Fruit fly (Drosophila melanogaster): ENCODE measurements around the gene Srx.
A peak's percentile ranks its signal among the peaks of the same experiment; 100 is the strongest.

The Srx gene

dm6 chrX:17860711-17861110, 3.9 kb downstream of the Srx start, which contains the start of the genes Arp8 and CG6769 (continued):
- TF ChIP-seq NK7.1 (GFP tag; optimal IDR thresholded peaks at IDR 0.05) (no peak), fd102C (GFP tag; optimal IDR thresholded peaks at IDR 0.05) (no peak), CG7556 (GFP tag; optimal IDR thresholded peaks at IDR 0.05) (no peak), CG12299 (tag; optimal IDR thresholded peaks at IDR 0.05) (peak; percentile 17), wor (GFP tag; IDR thresholded peaks at IDR 0.05) (no peak), Doc3 (GFP tag; IDR thresholded peaks at IDR 0.05; ENCODE audit: partially characterized antibody) (no peak), CG11695 (GFP tag; IDR thresholded peaks at IDR 0.05) (no peak), stwl (tag; optimal IDR thresholded peaks at IDR 0.05) (peak; percentile 42), seq (GFP tag; IDR thresholded peaks at IDR 0.05) (no peak), esg (GFP tag; conservative IDR thresholded peaks at IDR 0.05) (no peak), CG14710 (tag; optimal IDR thresholded peaks at IDR 0.05) (peak; percentile 61), B-H1 (GFP tag; IDR thresholded peaks at IDR 0.05) (no peak), CG13123 (GFP tag; optimal IDR thresholded peaks at IDR 0.05) (no peak), CG9817 (tag; optimal IDR thresholded peaks at IDR 0.05) (no peak), Oli (tag; optimal IDR thresholded peaks at IDR 0.05) (no peak), CG4360 (GFP tag; IDR thresholded peaks at IDR 0.05) (peak; percentile 27; the same call in 1 of the 2 replicates), CG30020 (tag; optimal IDR thresholded peaks at IDR 0.05) (peak; percentile 34), cg (GFP tag; optimal IDR thresholded peaks at IDR 0.05) (no peak), abd-A (tag; optimal IDR thresholded peaks at IDR 0.05) (no peak), Sin3A (optimal IDR thresholded peaks at IDR 0.05) (peak; percentile 36), CG9797 (GFP tag; optimal IDR thresholded peaks at IDR 0.05) (peak; percentile 80), Hr78 (GFP tag; optimal IDR thresholded peaks at IDR 0.05) (no peak), ssp (GFP tag; IDR thresholded peaks at IDR 0.05) (no peak), Dad (GFP tag; optimal IDR thresholded peaks at IDR 0.05) (no peak), Xbp1 (GFP tag; optimal IDR thresholded peaks at IDR 0.05) (peak; percentile 6), org-1 (GFP tag; optimal IDR thresholded peaks at IDR 0.05) (no peak), HLH54F (GFP tag; optimal IDR thresholded peaks at IDR 0.05) (no peak), CG3407 (GFP tag; optimal IDR thresholded peaks at IDR 0.05) (no peak), z (GFP tag; IDR thresholded peaks at IDR 0.05) (no peak), Fer1 (GFP tag; optimal IDR thresholded peaks at IDR 0.05) (peak; percentile 45), CG6272 (GFP tag; IDR thresholded peaks at IDR 0.05) (no peak), CG7271 (tag; optimal IDR thresholded peaks at IDR 0.05) (no peak), grn (GFP tag; optimal IDR thresholded peaks at IDR 0.05) (no peak), HmgZ (tag; optimal IDR thresholded peaks at IDR 0.05) (peak; percentile 30), sd (tag; optimal IDR thresholded peaks at IDR 0.05) (no peak), zfh1 (GFP tag; IDR thresholded peaks at IDR 0.05) (no peak), ems (GFP tag; optimal IDR thresholded peaks at IDR 0.05) (no peak), Pdp1 (GFP tag; optimal IDR thresholded peaks at IDR 0.05) (peak in 1 of 2 experiments; percentile 26), CHES-1-like (GFP tag; optimal IDR thresholded peaks at IDR 0.05) (no peak), CG10209 (GFP tag; optimal IDR thresholded peaks at IDR 0.05) (no peak), schlank (tag; optimal IDR thresholded peaks at IDR 0.05) (no peak), Tbp (GFP tag; optimal IDR thresholded peaks at IDR 0.05) (no peak), pb (GFP tag; optimal IDR thresholded peaks at IDR 0.05) (no peak), YL-1 (GFP tag; optimal IDR thresholded peaks at IDR 0.05) (peak; percentile 63), CrebB (tag; optimal IDR thresholded peaks at IDR 0.05) (no peak), CG11247 (GFP tag; IDR thresholded peaks at IDR 0.05) (no peak), stc (GFP tag; IDR thresholded peaks at IDR 0.05) (no peak), CG30403 (GFP tag; optimal IDR thresholded peaks at IDR 0.05) (peak; percentile 19), nerfin-2 (GFP tag; IDR thresholded peaks at IDR 0.05; ENCODE audit: partially characterized antibody) (no peak), CG7963 (GFP tag; IDR thresholded peaks at IDR 0.05; ENCODE audit: partially characterized antibody) (no peak), CG7839 (tag; optimal IDR thresholded peaks at IDR 0.05) (no peak), rib (GFP tag; IDR thresholded peaks at IDR 0.05) (no peak)
